Fruit fly (Drosophila melanogaster) whole organism, embryonic: ENCODE results near the gene Agpat3.

Experiments
- Atf6 ChIP-seq: fragments of 200-800 bp; sonication (Bioruptor generic); IDR thresholded peaks from 2 replicates; pipeline ENCODE4 v1.3.6; 2022; ENCODE audit warnings: missing biosample characterization, missing genetic modification characterization
- Bgb ChIP-seq: fragments of 200-800 bp; sonication (Bioruptor generic); IDR thresholded peaks from 2 replicates; pipeline ENCODE4 v1.3.6; 2022; ENCODE audit warnings: missing biosample characterization, missing genetic modification characterization; ENCODE audit not compliant: partially characterized antibody
- CG10209 ChIP-seq: fragments of 200-800 bp; sonication (Bioruptor generic); optimal IDR thresholded peaks from 3 replicates; lab custom pipeline; 2017; ENCODE audit warnings: missing biosample characterization, mild to moderate bottlenecking, missing genetic modification characterization, missing genetic modification reagents
- CG12104 ChIP-seq: fragments of 200-800 bp; sonication (Bioruptor generic); optimal IDR thresholded peaks from 3 replicates; lab custom pipeline; 2016; ENCODE audit warnings: missing biosample characterization, missing genetic modification characterization
- CG12236 ChIP-seq: fragments of 200-800 bp; sonication (Bioruptor generic); optimal IDR thresholded peaks from 2 replicates; lab custom pipeline; 2016; ENCODE audit warnings: missing biosample characterization, missing genetic modification characterization
- CG12769 ChIP-seq: fragments of 200-800 bp; sonication (Bioruptor generic); optimal IDR thresholded peaks from 2 replicates; lab custom pipeline; 2019; ENCODE audit warnings: missing biosample characterization, mild to moderate bottlenecking, missing genetic modification characterization, moderate library complexity
- CG14050 ChIP-seq: fragments of 200-800 bp; sonication (Bioruptor generic); IDR thresholded peaks from 3 replicates; pipeline ENCODE4 v1.3.6; 2022; ENCODE audit warnings: missing biosample characterization, missing genetic modification characterization
- CG14710 ChIP-seq: fragments of 200-800 bp; sonication (Bioruptor generic); optimal IDR thresholded peaks from 3 replicates; lab custom pipeline; 2019; ENCODE audit warnings: missing biosample characterization, mild to moderate bottlenecking, missing genetic modification characterization, moderate library complexity
- CG14860 ChIP-seq: fragments of 200-800 bp; sonication (Bioruptor generic); IDR thresholded peaks from 3 replicates; pipeline ENCODE4 v1.3.6; 2022; ENCODE audit warnings: missing biosample characterization, missing genetic modification characterization; ENCODE audit not compliant: partially characterized antibody
- CG15479 ChIP-seq: fragments of 200-800 bp; sonication (Bioruptor generic); optimal IDR thresholded peaks from 3 replicates; lab custom pipeline; 2019; ENCODE audit warnings: missing biosample characterization, mild to moderate bottlenecking, missing genetic modification characterization, moderate library complexity
- CG15514 ChIP-seq: fragments of 200-800 bp; sonication (Bioruptor generic); optimal IDR thresholded peaks from 3 replicates; lab custom pipeline; 2017; ENCODE audit warnings: missing biosample characterization, missing genetic modification characterization, mild to moderate bottlenecking, moderate library complexity, missing genetic modification reagents
- CG17186 ChIP-seq: fragments of 200-800 bp; sonication (Bioruptor generic); optimal IDR thresholded peaks from 3 replicates; lab custom pipeline; 2017; ENCODE audit warnings: missing biosample characterization, missing genetic modification reagents, missing genetic modification characterization
- CG17361 ChIP-seq: fragments of 200-800 bp; sonication (Bioruptor generic); IDR thresholded peaks from 3 replicates; pipeline ENCODE4 v1.3.6; 2022; ENCODE audit warnings: missing biosample characterization, missing genetic modification characterization
- CG18599 ChIP-seq: fragments of 200-800 bp; sonication (Bioruptor generic); optimal IDR thresholded peaks from 3 replicates; lab custom pipeline; 2017; ENCODE audit warnings: missing biosample characterization, missing genetic modification characterization, mild to moderate bottlenecking, moderate library complexity, missing genetic modification reagents
- CG34224 ChIP-seq: fragments of 200-800 bp; sonication (Bioruptor generic); IDR thresholded peaks from 3 replicates; pipeline ENCODE4 v1.3.6; 2022; ENCODE audit warnings: missing biosample characterization, missing genetic modification characterization; ENCODE audit not compliant: partially characterized antibody
- CG6813 ChIP-seq: fragments of 200-800 bp; sonication (Bioruptor generic); optimal IDR thresholded peaks from 2 replicates; lab custom pipeline; 2017; ENCODE audit warnings: missing biosample characterization, missing genetic modification characterization, mild to moderate bottlenecking, moderate library complexity, missing genetic modification reagents
- CG7928 ChIP-seq: fragments of 200-800 bp; sonication (Bioruptor generic); optimal IDR thresholded peaks from 2 replicates; lab custom pipeline; 2017; ENCODE audit warnings: missing biosample characterization, mild to moderate bottlenecking, missing genetic modification characterization
- CG7987 ChIP-seq: fragments of 200-800 bp; sonication (Bioruptor generic); optimal IDR thresholded peaks from 2 replicates; lab custom pipeline; 2018; ENCODE audit warnings: missing biosample characterization, mild to moderate bottlenecking, missing genetic modification characterization, moderate library complexity
- CHES-1-like ChIP-seq: fragments of 200-800 bp; sonication (Bioruptor generic); optimal IDR thresholded peaks from 2 replicates; lab custom pipeline; 2016; ENCODE audit warnings: missing biosample characterization, missing genetic modification characterization
- CrebB ChIP-seq: fragments of 200-800 bp; sonication (Bioruptor generic); optimal IDR thresholded peaks from 3 replicates; lab custom pipeline; 2018; ENCODE audit warnings: missing biosample characterization, mild to moderate bottlenecking, missing genetic modification characterization
- D ChIP-seq, 2 experiments: fragments of 200-800 bp in 1 of 2; fragments of >200 bp in 1 of 2; sonication (Bioruptor generic) in 1 of 2; optimal IDR thresholded peaks; 2 replicates in 1 of 2; 3 replicates in 1 of 2; lab custom pipeline; 2017; ENCODE audit warnings: mild to moderate bottlenecking in 1 of 2, missing biosample characterization in 1 of 2, missing genetic modification characterization in 1 of 2, missing genetic modification reagents in 1 of 2
- Dbx ChIP-seq: fragments of 200-800 bp; sonication (Bioruptor generic); IDR thresholded peaks from 3 replicates; pipeline ENCODE4 v1.3.6; 2022; ENCODE audit warnings: missing biosample characterization, missing genetic modification characterization
- Dll ChIP-seq: fragments of 200-800 bp; sonication (Bioruptor generic); IDR thresholded peaks from 4 replicates; pipeline ENCODE4 v1.3.6; 2022; ENCODE audit warnings: missing biosample characterization, missing genetic modification characterization; ENCODE audit not compliant: partially characterized antibody
- H2.0 ChIP-seq: fragments of 200-800 bp; sonication (Bioruptor generic); IDR thresholded peaks from 2 replicates; pipeline ENCODE4 v1.3.6; 2022; ENCODE audit warnings: missing biosample characterization, missing genetic modification characterization
- Hey ChIP-seq: fragments of 200-800 bp; sonication (Bioruptor generic); optimal IDR thresholded peaks from 3 replicates; lab custom pipeline; 2018; ENCODE audit warnings: missing biosample characterization, mild to moderate bottlenecking, missing genetic modification characterization
- Mad ChIP-seq: fragments of 200-800 bp; sonication (Bioruptor generic); optimal IDR thresholded peaks from 2 replicates; lab custom pipeline; 2016; ENCODE audit warnings: missing biosample characterization, missing genetic modification characterization
- Med ChIP-seq: fragments of 200-800 bp; sonication (Bioruptor generic); peaks from one replicate; lab custom pipeline; 2016; ENCODE audit warnings: missing biosample characterization, missing genetic modification characterization, mild to moderate bottlenecking, inconsistent platforms, moderate library complexity
- Meics ChIP-seq: fragments of 200-800 bp; sonication (Bioruptor generic); optimal IDR thresholded peaks from 2 replicates; lab custom pipeline; 2017; ENCODE audit warnings: missing biosample characterization, mild to moderate bottlenecking, missing genetic modification characterization
- Scr ChIP-seq: fragments of 200-800 bp; sonication (Bioruptor generic); IDR thresholded peaks from 2 replicates; pipeline ENCODE4 v1.3.6; 2022; ENCODE audit warnings: missing biosample characterization, missing genetic modification characterization; ENCODE audit not compliant: partially characterized antibody
- Sry-β ChIP-seq: fragments of 200-800 bp; sonication (Bioruptor generic); optimal IDR thresholded peaks from 2 replicates; lab custom pipeline; 2018; ENCODE audit warnings: missing biosample characterization, mild to moderate bottlenecking, missing genetic modification characterization, moderate library complexity
- abd-A ChIP-seq: fragments of 200-800 bp; sonication (Bioruptor generic); optimal IDR thresholded peaks from 3 replicates; lab custom pipeline; 2019; ENCODE audit warnings: missing biosample characterization, mild to moderate bottlenecking, missing genetic modification characterization, moderate library complexity
- al ChIP-seq: fragments of 200-800 bp; sonication (Bioruptor generic); IDR thresholded peaks from 2 replicates; pipeline ENCODE4 v1.3.6; 2022; ENCODE audit warnings: missing biosample characterization, missing genetic modification characterization
- chinmo ChIP-seq: fragments of 200-800 bp; sonication (Bioruptor generic); IDR thresholded peaks from 4 replicates; pipeline ENCODE4 v1.3.6; 2022; ENCODE audit warnings: missing biosample characterization, missing genetic modification characterization; ENCODE audit not compliant: partially characterized antibody
- dm ChIP-seq: fragments of 200-800 bp; sonication (Bioruptor generic); optimal IDR thresholded peaks from 3 replicates; lab custom pipeline; 2016; ENCODE audit warnings: missing biosample characterization, missing genetic modification characterization
- dmrt99B ChIP-seq: fragments of 200-800 bp; sonication (Bioruptor generic); optimal IDR thresholded peaks from 2 replicates; lab custom pipeline; 2018; ENCODE audit warnings: missing biosample characterization, mild to moderate bottlenecking, missing genetic modification characterization, moderate library complexity
- fd96Cb ChIP-seq: fragments of 200-800 bp; sonication (Bioruptor generic); optimal IDR thresholded peaks from 2 replicates; lab custom pipeline; 2018; ENCODE audit warnings: missing biosample characterization, mild to moderate bottlenecking, missing genetic modification characterization, moderate library complexity
- gcm ChIP-seq: fragments of 200-800 bp; sonication (Bioruptor generic); optimal IDR thresholded peaks from 2 replicates; lab custom pipeline; 2019; ENCODE audit warnings: missing biosample characterization, mild to moderate bottlenecking, missing genetic modification characterization, moderate library complexity
- ind ChIP-seq: fragments of 200-800 bp; sonication (Bioruptor generic); optimal IDR thresholded peaks from 3 replicates; lab custom pipeline; 2016; ENCODE audit warnings: missing biosample characterization, missing genetic modification characterization
- knrl ChIP-seq: fragments of 200-800 bp; sonication (Bioruptor generic); IDR thresholded peaks from 3 replicates; pipeline ENCODE4 v1.3.6; 2022; ENCODE audit warnings: missing biosample characterization, missing genetic modification characterization; ENCODE audit not compliant: partially characterized antibody
- lab ChIP-seq: fragments of 200-800 bp; sonication (Bioruptor generic); optimal IDR thresholded peaks from 3 replicates; lab custom pipeline; 2017; ENCODE audit warnings: missing biosample characterization, missing genetic modification characterization, mild to moderate bottlenecking, moderate library complexity, missing genetic modification reagents
- lmd ChIP-seq: fragments of 200-800 bp; sonication (Bioruptor generic); IDR thresholded peaks from 2 replicates; pipeline ENCODE4 v1.3.6; 2022; ENCODE audit warnings: missing biosample characterization, missing genetic modification characterization
- ranshi ChIP-seq: fragments of 200-800 bp; sonication (Bioruptor generic); IDR thresholded peaks from 2 replicates; pipeline ENCODE4 v1.3.6; 2022; ENCODE audit warnings: missing biosample characterization, missing genetic modification characterization
- sima ChIP-seq: fragments of 200-800 bp; sonication (Bioruptor generic); optimal IDR thresholded peaks from 2 replicates; lab custom pipeline; 2016; ENCODE audit warnings: missing biosample characterization, missing genetic modification characterization
- slou ChIP-seq: fragments of 200-800 bp; sonication (Bioruptor generic); optimal IDR thresholded peaks from 3 replicates; lab custom pipeline; 2016; ENCODE audit warnings: missing biosample characterization, missing genetic modification characterization
- tx ChIP-seq: fragments of 200-800 bp; sonication (Bioruptor generic); optimal IDR thresholded peaks from 2 replicates; lab custom pipeline; 2016; ENCODE audit warnings: missing biosample characterization, missing genetic modification characterization
- zf30C ChIP-seq: fragments of 200-800 bp; sonication (Bioruptor generic); optimal IDR thresholded peaks from 3 replicates; lab custom pipeline; 2018; ENCODE audit warnings: missing biosample characterization, mild to moderate bottlenecking, missing genetic modification characterization
- zfh2 ChIP-seq: fragments of 200-800 bp; sonication (Bioruptor generic); optimal IDR thresholded peaks from 2 replicates; lab custom pipeline; 2016; ENCODE audit warnings: missing biosample characterization, missing genetic modification characterization

Gene Agpat3

dm6 chr3L:16412394-16412950, 26.7 kb upstream of the Agpat3 start, which contains the start of gene Serinc (continued):
- TF ChIP-seq CG7928 (peak; percentile 35), tx (GFP tag; lab: Kevin White, UChicago) (peak; percentile 37), CG12769 (tag; lab: Kevin White, UChicago) (no peak), CG6813 (GFP tag; lab: Kevin White, UChicago) (no peak), CG14710 (tag; lab: Kevin White, UChicago) (peak; percentile 86), CG18599 (GFP tag; lab: Kevin White, UChicago) (no peak), dmrt99B (no peak), Sry-β (GFP tag; lab: Kevin White, UChicago) (no peak), CG17186 (GFP tag; lab: Kevin White, UChicago) (peak; percentile 66), zfh2 (GFP tag; lab: Kevin White, UChicago) (peak; percentile 55), Med (peak; percentile 93), CG17361 (GFP tag; lab: Robert Waterston, UW) (peak; percentile 65; the same call in 2 of the 3 replicates), H2.0 (GFP tag; lab: Robert Waterston, UW) (no peak), CG12104 (GFP tag; lab: Kevin White, UChicago) (peak; percentile 53), CG12236 (peak; percentile 25), dm (GFP tag; lab: Kevin White, UChicago) (peak; percentile 49), Meics (GFP tag; lab: Kevin White, UChicago) (peak; percentile 57), lmd (GFP tag; lab: Robert Waterston, UW) (no peak; the same call in 1 of the 2 replicates), Bgb (GFP tag; lab: Robert Waterston, UW) (peak; percentile 98), zf30C (GFP tag; lab: Kevin White, UChicago) (no peak), chinmo (peak; percentile 92; the same call in 3 of the 4 replicates), slou (GFP tag; lab: Kevin White, UChicago) (peak; percentile 0), D (optimal IDR thresholded peaks at IDR 0.05; lab: Kevin White, UChicago) (no peak), D (GFP tag; optimal IDR thresholded peaks at IDR 0.05; lab: Kevin White, UChicago) (peak; percentile 33), CG14860 (peak; percentile 97), Mad (GFP tag; lab: Kevin White, UChicago) (peak; percentile 62), fd96Cb (tag; lab: Kevin White, UChicago) (peak; percentile 34), CG7987 (GFP tag; lab: Kevin White, UChicago) (peak; percentile 51), al (GFP tag; lab: Robert Waterston, UW) (0 out of 2 replicates have a peak, but pooled peaks have one; percentile 34), CG34224 (peak; percentile 95), lab (GFP tag; lab: Kevin White, UChicago) (no peak), Scr (peak; percentile 98), CG14050 (GFP tag; lab: Robert Waterston, UW) (peak; percentile 20; the same call in 1 of the 3 replicates), CG15479 (GFP tag; lab: Kevin White, UChicago) (no peak), Hey (no peak), CHES-1-like (GFP tag; lab: Kevin White, UChicago) (peak; percentile 69), CG15514 (GFP tag; lab: Kevin White, UChicago) (peak; percentile 78), sima (GFP tag; lab: Kevin White, UChicago) (no peak), Dbx (GFP tag; lab: Robert Waterston, UW) (peak; percentile 76), knrl (GFP tag; lab: Robert Waterston, UW) (peak; percentile 99), CrebB (tag; lab: Kevin White, UChicago) (peak; percentile 61), ind (peak; percentile 59), CG10209 (peak; percentile 15), Dll (GFP tag; lab: Robert Waterston, UW) (peak; percentile 99), ranshi (0 out of 2 replicates have a peak, but pooled peaks have one; percentile 42), Atf6 (0 out of 2 replicates have a peak, but pooled peaks have one; percentile 9), gcm (GFP tag; lab: Kevin White, UChicago) (peak; percentile 0), abd-A (no peak)
